Fruit fly (Drosophila melanogaster): ENCODE results near the gene CG17648.

dm6 chr2L:1724592-1724940 lies 27.5 kb upstream of the CG17648 start:
- TF ChIP-seq Dif (GFP tag; optimal IDR thresholded peaks at IDR 0.05; ENCODE audit: partially characterized antibody) (no peak), psq (GFP tag; optimal IDR thresholded peaks at IDR 0.05) (no peak), CrebA (GFP tag; optimal IDR thresholded peaks at IDR 0.05; ENCODE audit: borderline replicate concordance) (no peak), fru (GFP tag; optimal IDR thresholded peaks at IDR 0.05) (no peak)

Measured in whole organism, wandering third instar larva.